Fruit fly (Drosophila melanogaster) whole organism, embryonic: ENCODE data around the gene mol.

Experiments used
- CG12071 ChIP-seq: fragments of 200-800 bp; sonication (Bioruptor generic); optimal IDR thresholded peaks from 3 replicates; lab custom pipeline; 2018; ENCODE audit warnings: missing biosample characterization, mild to moderate bottlenecking, missing genetic modification characterization
- CG12155 ChIP-seq: fragments of 200-800 bp; sonication (Bioruptor generic); optimal IDR thresholded peaks from 3 replicates; lab custom pipeline; 2016; ENCODE audit warnings: missing biosample characterization, missing genetic modification characterization
- CG16813 ChIP-seq: fragments of 200-800 bp; sonication (Bioruptor generic); IDR thresholded peaks from 3 replicates; pipeline ENCODE4 v1.3.6; 2022; ENCODE audit warnings: missing biosample characterization, missing genetic modification characterization; ENCODE audit not compliant: partially characterized antibody
- CG33557 ChIP-seq: fragments of 200-800 bp; sonication (Bioruptor generic); optimal IDR thresholded peaks from 2 replicates; lab custom pipeline; 2019; ENCODE audit warnings: missing biosample characterization, mild to moderate bottlenecking, missing genetic modification characterization, moderate library complexity
- CG7987 ChIP-seq: fragments of 200-800 bp; sonication (Bioruptor generic); optimal IDR thresholded peaks from 2 replicates; lab custom pipeline; 2018; ENCODE audit warnings: missing biosample characterization, mild to moderate bottlenecking, missing genetic modification characterization, moderate library complexity
- CG9609 ChIP-seq: fragments of 200-800 bp; sonication (Bioruptor generic); optimal IDR thresholded peaks from 3 replicates; lab custom pipeline; 2016; ENCODE audit warnings: missing biosample characterization, missing genetic modification characterization
- Hey ChIP-seq: fragments of 200-800 bp; sonication (Bioruptor generic); optimal IDR thresholded peaks from 3 replicates; lab custom pipeline; 2018; ENCODE audit warnings: missing biosample characterization, mild to moderate bottlenecking, missing genetic modification characterization
- chif ChIP-seq, 2 experiments: fragments of 200-800 bp; sonication (Bioruptor generic); optimal IDR thresholded peaks; 3 replicates each; lab custom pipeline; 2016; ENCODE audit warnings: missing biosample characterization in 2 of 2, missing genetic modification characterization in 2 of 2
- tgo ChIP-seq: fragments of 200-800 bp; sonication (Bioruptor generic); IDR thresholded peaks from 3 replicates; pipeline ENCODE4 v1.3.6; 2022; ENCODE audit warnings: missing biosample characterization, missing genetic modification characterization

DNA sequence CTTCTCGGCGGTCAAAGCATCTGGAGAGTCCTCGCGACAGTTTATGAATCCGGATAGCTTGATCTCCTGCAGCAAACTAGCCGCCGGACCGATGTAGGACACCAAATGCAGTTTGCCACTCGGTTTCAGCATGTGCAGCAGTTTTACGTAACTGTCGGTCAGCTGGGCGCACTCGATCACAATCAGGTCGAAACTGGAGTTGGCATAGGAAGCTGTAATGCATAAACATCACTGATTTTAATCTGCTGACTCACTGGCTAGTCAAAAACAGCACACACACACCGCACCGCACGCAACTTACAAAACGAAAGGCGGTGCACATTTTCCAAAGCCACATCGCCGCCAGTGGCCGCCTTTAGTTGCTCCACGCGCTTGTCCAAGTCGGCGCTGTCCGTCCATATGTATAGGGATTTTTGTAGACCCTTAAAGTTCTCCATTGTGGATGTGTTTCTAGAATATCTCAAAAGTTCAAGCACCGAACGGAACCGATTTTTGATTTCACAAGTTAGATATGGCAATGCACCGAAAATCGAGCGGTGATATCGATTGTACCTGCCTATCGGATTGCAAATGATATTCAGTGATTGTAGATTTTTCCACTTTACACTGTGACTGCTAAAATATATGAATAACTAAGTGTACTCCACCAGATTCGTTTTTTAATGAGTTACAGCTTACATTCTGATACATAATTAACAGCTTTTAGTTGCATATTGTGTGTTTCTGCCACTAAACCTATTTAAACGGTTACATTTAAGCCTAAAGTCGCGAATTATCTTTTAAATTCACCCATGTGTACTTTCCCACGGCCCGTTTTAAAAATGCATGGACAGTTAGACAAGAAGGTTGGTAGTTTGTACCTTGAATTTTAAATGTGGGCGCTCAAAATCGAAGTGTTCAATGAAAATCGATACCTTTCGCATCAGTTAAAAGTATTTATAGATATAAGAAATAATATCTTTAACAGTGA is 41.3 kb upstream of the mol start, which contains the start of gene CIAPIN1:
- TF ChIP-seq tgo (GFP tag; lab: Robert Waterston, UW) = no peak
- no peak for TF ChIP-seq CG12071 (GFP tag; lab: Kevin White, UChicago)
- no peak for TF ChIP-seq Hey (tag; lab: Kevin White, UChicago)
- TF ChIP-seq chif (GFP tag; optimal IDR thresholded peaks at IDR 0.05; lab: Kevin White, UChicago) = no peak
- no peak for TF ChIP-seq CG9609 (GFP tag; lab: Kevin White, UChicago)
- no peak for TF ChIP-seq CG12155
- TF ChIP-seq CG33557 = no peak
- no peak for TF ChIP-seq CG7987
- TF ChIP-seq CG16813 (GFP tag; lab: Robert Waterston, UW) = peak; percentile 7; the same call in 2 of the 3 replicates
